Worm (Caenorhabditis elegans): Measurements from ENCODE around the gene srw-102.

ce11 chrV:1756099-1756498 is 36.1 kb downstream of the srw-102 start:
- TF ChIP-seq snpc-4 (tag; optimal IDR thresholded peaks at IDR 0.05) (no peak), fkh-10 (GFP tag; optimal IDR thresholded peaks at IDR 0.05) (no peak), egl-27 (tag; optimal IDR thresholded peaks at IDR 0.05) (no peak), lsy-12 (tag; optimal IDR thresholded peaks at IDR 0.05) (no peak), unc-62 (GFP tag; optimal IDR thresholded peaks at IDR 0.05) (no peak), nhr-28 (tag; optimal IDR thresholded peaks at IDR 0.05) (no peak), skn-1 (tag; optimal IDR thresholded peaks at IDR 0.05) (no peak), nhr-76 (tag; optimal IDR thresholded peaks at IDR 0.05) (no peak), nhr-23 (tag; optimal IDR thresholded peaks at IDR 0.05) (no peak)

All from whole organism, L3 larva.